Worm (Caenorhabditis elegans): ENCODE measurements around the gene Y71H2AM.3.

DNA sequence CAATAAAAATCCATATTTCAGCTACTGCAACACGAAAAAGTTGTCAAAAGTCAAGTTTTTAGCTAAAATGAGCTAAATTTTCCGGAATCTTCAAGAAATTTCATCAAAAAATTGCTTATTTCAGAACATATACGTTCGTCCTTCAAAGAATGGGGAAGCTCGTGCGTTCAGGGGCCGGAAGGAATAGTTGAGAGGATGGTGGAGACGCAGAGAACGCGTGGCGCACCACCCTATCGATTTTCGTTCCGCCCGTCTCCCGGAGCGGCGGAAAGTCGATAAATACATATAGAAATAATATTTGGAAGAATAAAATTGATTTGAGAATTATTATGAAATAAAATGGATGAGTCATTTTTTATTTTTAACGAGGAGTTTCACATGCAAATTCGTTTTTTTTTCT lies 24.9 kb upstream of the Y71H2AM.3 start:
- TF ChIP-seq tbx-11 (GFP tag; IDR thresholded peaks at IDR 0.05) (no peak), ama-1 (optimal IDR thresholded peaks at IDR 0.05) (no peak), flt-1 (GFP tag; IDR thresholded peaks at IDR 0.05) (no peak)

Data from whole organism, early embryonic.